Fruit fly (Drosophila melanogaster) whole organism, wandering third instar larva: ENCODE results near the gene Surf1.
A peak's percentile ranks its signal among the peaks of the same experiment; 100 is the strongest.

Experiments used
- Abd-B ChIP-seq: fragments of >200 bp; optimal IDR thresholded peaks from 2 replicates; lab custom pipeline; 2017; ENCODE audit warnings: missing biosample characterization, missing genetic modification characterization
- Dfd ChIP-seq: fragments of >200 bp; optimal IDR thresholded peaks from 2 replicates; lab custom pipeline; 2017; ENCODE audit warnings: missing biosample characterization, missing genetic modification characterization
- Dif ChIP-seq: fragments of 200-275, 200-300 bp; sonication (Bioruptor generic); optimal IDR thresholded peaks from 2 replicates; lab custom pipeline; 2018; ENCODE audit warnings: missing biosample characterization, missing genetic modification characterization; ENCODE audit not compliant: partially characterized antibody
- Jra ChIP-seq: sonication (Bioruptor generic); optimal IDR thresholded peaks from 2 replicates; lab custom pipeline; 2016; ENCODE audit warnings: missing biosample characterization, missing genetic modification characterization
- Myc ChIP-seq: fragments of >200 bp; optimal IDR thresholded peaks from 2 replicates; lab custom pipeline; 2017
- Rel ChIP-seq, 2 experiments: fragments of 200-800 bp; sonication (Bioruptor generic) in 1 of 2; optimal IDR thresholded peaks; 2 replicates in 1 of 2; 3 replicates in 1 of 2; lab custom pipeline; 2016 to 2019; ENCODE audit warnings: mild to moderate bottlenecking in 2 of 2, missing biosample characterization in 2 of 2, missing genetic modification characterization in 2 of 2, moderate library complexity in 1 of 2
- pan ChIP-seq: fragments of >200 bp; optimal IDR thresholded peaks from 2 replicates; lab custom pipeline; 2017
- psq ChIP-seq: fragments of 200-800 bp; sonication (Bioruptor generic); optimal IDR thresholded peaks from 3 replicates; lab custom pipeline; 2017; ENCODE audit warnings: missing biosample characterization, mild to moderate bottlenecking, missing genetic modification characterization, moderate library complexity

DNA sequence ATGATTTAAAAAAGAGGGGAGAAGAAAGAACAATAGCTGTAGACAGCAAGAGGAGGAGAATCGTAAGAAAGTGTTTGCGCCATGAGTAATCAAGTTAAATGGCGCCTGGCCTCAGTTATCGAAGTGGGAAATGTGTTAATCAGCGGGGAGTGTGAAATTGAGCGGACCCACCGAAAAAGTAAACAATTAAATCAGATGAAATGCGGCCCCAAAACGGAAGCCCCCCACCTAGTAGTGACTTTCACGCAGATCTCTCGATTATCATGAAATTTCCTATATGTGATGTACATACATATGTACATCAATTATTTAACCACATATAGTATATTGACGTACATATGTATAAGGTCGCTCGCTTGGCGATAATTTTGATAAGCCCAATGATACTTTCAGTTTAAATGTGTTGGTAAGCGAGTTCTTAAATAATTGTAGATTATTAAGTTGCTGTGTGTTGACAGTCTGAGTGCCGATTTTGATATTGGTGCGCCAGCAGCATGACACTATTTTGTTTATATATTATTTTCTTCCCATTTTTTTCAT lies 18.5 kb downstream of the Surf1 start:
- TF ChIP-seq Rel (GFP tag; optimal IDR thresholded peaks at IDR 0.05; lab: Kevin White, UChicago), result no peak
- TF ChIP-seq Rel (tag; optimal IDR thresholded peaks at IDR 0.05; lab: Kevin White, UChicago), result peak; percentile 45
- TF ChIP-seq Abd-B (GFP tag; lab: Kevin White, UChicago), result no peak
- TF ChIP-seq Dif (GFP tag; lab: Kevin White, UChicago), result no peak
- TF ChIP-seq psq, result no peak
- TF ChIP-seq Dfd (GFP tag; lab: Kevin White, UChicago), result no peak
- TF ChIP-seq Myc (lab: Kevin White, UChicago), result no peak
- no peak for TF ChIP-seq Jra (GFP tag; lab: Kevin White, UChicago)
- no peak for TF ChIP-seq pan (lab: Kevin White, UChicago)
